Worm (Caenorhabditis elegans) whole organism, mixed stage, embryonic: ENCODE data around the gene Y42G9A.1.

Source experiments
- M03D4.4 ChIP-seq: sonication (generic microtip); optimal IDR thresholded peaks from 2 replicates; lab custom pipeline; 2017; ENCODE audit warnings: mild to moderate bottlenecking, missing genetic modification characterization, missing compliant biosample characterization
- blmp-1 ChIP-seq: fragments of 150-350 bp; optimal IDR thresholded peaks from 2 replicates; lab custom pipeline; 2014; ENCODE audit warnings: missing biosample characterization, missing genetic modification characterization
- ceh-39 ChIP-seq: fragments of 150-350 bp; optimal IDR thresholded peaks from 2 replicates; lab custom pipeline; 2014; ENCODE audit warnings: missing biosample characterization, missing genetic modification characterization
- ceh-43 ChIP-seq: fragments of 200-800 bp; sonication (Bioruptor generic); optimal IDR thresholded peaks from 2 replicates; lab custom pipeline; 2018; ENCODE audit warnings: mild to moderate bottlenecking, missing genetic modification characterization, moderate library complexity, missing compliant biosample characterization
- ceh-83 ChIP-seq: fragments of 200-800 bp; sonication (Bioruptor generic); optimal IDR thresholded peaks from 2 replicates; lab custom pipeline; 2018; ENCODE audit warnings: mild to moderate bottlenecking, missing genetic modification characterization, missing compliant biosample characterization
- cnd-1 ChIP-seq: fragments of 200-800 bp; sonication (Bioruptor generic); optimal IDR thresholded peaks from 2 replicates; lab custom pipeline; 2018; ENCODE audit warnings: mild to moderate bottlenecking, missing genetic modification characterization, missing compliant biosample characterization
- drap-1 ChIP-seq: fragments of 200-800 bp; sonication (Bioruptor generic); optimal IDR thresholded peaks from 3 replicates; lab custom pipeline; 2018; ENCODE audit warnings: mild to moderate bottlenecking, missing genetic modification characterization, missing compliant biosample characterization
- elt-1 ChIP-seq: sonication (generic microtip); optimal IDR thresholded peaks from 2 replicates; lab custom pipeline; 2017; ENCODE audit warnings: missing genetic modification characterization, mild to moderate bottlenecking, missing compliant biosample characterization, antibody characterized with exemption, moderate library complexity, borderline replicate concordance; ENCODE audit not compliant: insufficient read depth
- elt-3 ChIP-seq: fragments of 150-350 bp; optimal IDR thresholded peaks from 2 replicates; lab custom pipeline; 2014; ENCODE audit warnings: missing biosample characterization, missing genetic modification characterization
- flh-1 ChIP-seq: fragments of 200-800 bp; sonication (Bioruptor generic); optimal IDR thresholded peaks from 2 replicates; lab custom pipeline; 2018; ENCODE audit warnings: mild to moderate bottlenecking, missing genetic modification characterization, moderate library complexity, missing compliant biosample characterization
- ham-2 ChIP-seq: fragments of 200-800 bp; sonication (Bioruptor generic); optimal IDR thresholded peaks from 2 replicates; lab custom pipeline; 2018; ENCODE audit warnings: mild to moderate bottlenecking, missing genetic modification characterization, missing compliant biosample characterization
- hlh-1 ChIP-seq: fragments of 150-350 bp; optimal IDR thresholded peaks from 2 replicates; lab custom pipeline; 2014; ENCODE audit warnings: missing biosample characterization, missing genetic modification reagents, missing genetic modification characterization
- lin-13 ChIP-seq: fragments of 150-350 bp; optimal IDR thresholded peaks from 2 replicates; lab custom pipeline; 2014; ENCODE audit warnings: missing biosample characterization, missing genetic modification characterization
- lin-32 ChIP-seq: fragments of 200-800 bp; sonication (Bioruptor generic); optimal IDR thresholded peaks from 2 replicates; lab custom pipeline; 2018; ENCODE audit warnings: mild to moderate bottlenecking, missing genetic modification characterization, missing compliant biosample characterization
- lsy-2 ChIP-seq: fragments of 150-350 bp; optimal IDR thresholded peaks from 2 replicates; lab custom pipeline; 2014; ENCODE audit warnings: missing biosample characterization, missing genetic modification characterization
- mab-5 ChIP-seq: fragments of 150-350 bp; optimal IDR thresholded peaks from 2 replicates; lab custom pipeline; 2014; ENCODE audit warnings: missing biosample characterization, missing genetic modification characterization
- mep-1 ChIP-seq: fragments of 150-350 bp; optimal IDR thresholded peaks from 2 replicates; lab custom pipeline; 2017; ENCODE audit warnings: missing biosample characterization, missing genetic modification reagents, missing genetic modification characterization, inconsistent platforms
- mls-2 ChIP-seq: sonication (generic microtip); optimal IDR thresholded peaks from 2 replicates; lab custom pipeline; 2016; ENCODE audit warnings: mild to moderate bottlenecking, missing genetic modification characterization, moderate library complexity, missing compliant biosample characterization
- nhr-12 ChIP-seq: fragments of 150-350 bp; optimal IDR thresholded peaks from 2 replicates; lab custom pipeline; 2014; ENCODE audit warnings: missing biosample characterization, missing genetic modification characterization
- nhr-2 ChIP-seq: fragments of 150-350 bp; optimal IDR thresholded peaks from 2 replicates; lab custom pipeline; 2014; ENCODE audit warnings: missing biosample characterization, missing genetic modification characterization
- nhr-237 ChIP-seq: fragments of 150-350 bp; optimal IDR thresholded peaks from 2 replicates; lab custom pipeline; 2014; ENCODE audit warnings: missing biosample characterization, missing genetic modification characterization
- nhr-28 ChIP-seq: fragments of 150-350 bp; optimal IDR thresholded peaks from 2 replicates; lab custom pipeline; 2014; ENCODE audit warnings: missing biosample characterization, missing genetic modification characterization
- nhr-76 ChIP-seq: sonication (generic microtip); optimal IDR thresholded peaks from 2 replicates; lab custom pipeline; 2017; ENCODE audit warnings: missing biosample characterization, missing genetic modification characterization
- pha-4 ChIP-seq: fragments of 150-350 bp; optimal IDR thresholded peaks from 2 replicates; lab custom pipeline; 2018; ENCODE audit warnings: missing biosample characterization, missing genetic modification reagents, missing genetic modification characterization
- sem-2 ChIP-seq: fragments of 200-800 bp; sonication (Bioruptor generic); optimal IDR thresholded peaks from 2 replicates; lab custom pipeline; 2018; ENCODE audit warnings: mild to moderate bottlenecking, missing genetic modification characterization, missing compliant biosample characterization
- snpc-4 ChIP-seq: fragments of 150-350 bp; optimal IDR thresholded peaks from 2 replicates; lab custom pipeline; 2014; ENCODE audit warnings: missing biosample characterization, missing genetic modification characterization
- sptf-1 ChIP-seq: sonication (generic microtip); optimal IDR thresholded peaks from 2 replicates; lab custom pipeline; 2017; ENCODE audit warnings: mild to moderate bottlenecking, missing genetic modification characterization, moderate library complexity, missing compliant biosample characterization
- tbx-8 ChIP-seq: fragments of 200-800 bp; sonication (Bioruptor generic); optimal IDR thresholded peaks from 2 replicates; lab custom pipeline; 2018; ENCODE audit warnings: mild to moderate bottlenecking, missing genetic modification characterization, moderate library complexity, missing compliant biosample characterization
- unc-120 ChIP-seq: sonication (generic microtip); optimal IDR thresholded peaks from 2 replicates; lab custom pipeline; 2017; ENCODE audit warnings: missing genetic modification characterization, missing compliant biosample characterization; ENCODE audit not compliant: poor library complexity, severe bottlenecking
- unc-39 ChIP-seq: fragments of 150-350 bp; optimal IDR thresholded peaks from 2 replicates; lab custom pipeline; 2014; ENCODE audit warnings: missing biosample characterization, missing genetic modification characterization
- zip-8 ChIP-seq: fragments of 150-350 bp; optimal IDR thresholded peaks from 2 replicates; lab custom pipeline; 2014; ENCODE audit warnings: missing biosample characterization, missing genetic modification characterization
- ztf-11 ChIP-seq: fragments of 150-350 bp; optimal IDR thresholded peaks from 2 replicates; lab custom pipeline; 2014; ENCODE audit warnings: missing biosample characterization, missing genetic modification characterization

The Y42G9A.1 gene

ce11 chrIII:6163381-6163780 lies 13.6 kb downstream of the Y42G9A.1 start:
- TF ChIP-seq nhr-28 (tag; lab: Kevin White, UChicago) (no peak), sptf-1 (tag; lab: Kevin White, UChicago) (no peak), M03D4.4 (tag; lab: Kevin White, UChicago) (no peak), pha-4 (no peak), snpc-4 (tag; lab: Kevin White, UChicago) (no peak)
- TF ChIP-seq, all 35 proteins: peak for 0

- TF ChIP-seq elt-3 (no peak), mls-2 (no peak), elt-1 (tag; lab: Kevin White, UChicago) (no peak), unc-120 (no peak), flh-1 (GFP tag; lab: Kevin White, UChicago) (no peak), nhr-12 (tag; lab: Kevin White, UChicago) (no peak), hlh-1 (no peak), tbx-8 (GFP tag; lab: Kevin White, UChicago) (no peak), ztf-11 (tag; lab: Kevin White, UChicago) (no peak), mep-1 (tag; lab: Kevin White, UChicago) (no peak), cnd-1 (no peak), lin-32 (GFP tag; lab: Kevin White, UChicago) (no peak), ham-2 (no peak), pha-4 (no peak), M03D4.4 (tag; lab: Kevin White, UChicago) (no peak), nhr-28 (tag; lab: Kevin White, UChicago) (no peak), blmp-1 (no peak), nhr-2 (no peak), ceh-83 (GFP tag; lab: Kevin White, UChicago) (no peak), sptf-1 (tag; lab: Kevin White, UChicago) (no peak)
- TF ChIP-seq, all 35 proteins: peak for 0
These were observed 14.7 kb downstream of the Y42G9A.1 start, which contains the start of gene F42A10.9 for ce11 chrIII:6164253-6164971. TSS of gene F42A10.9 (plus strand) at chrIII:6164573.

ce11 chrIII:6165240-6165639 lies 15.5 kb downstream of the Y42G9A.1 start:
- TF ChIP-seq snpc-4 (tag; lab: Kevin White, UChicago): no peak
- TF ChIP-seq hlh-1: no peak
- no peak for TF ChIP-seq ham-2
- TF ChIP-seq ceh-83 (GFP tag; lab: Kevin White, UChicago): no peak
- TF ChIP-seq ztf-11 (tag; lab: Kevin White, UChicago): no peak
- TF ChIP-seq elt-3: no peak
- no peak for TF ChIP-seq lsy-2
- TF ChIP-seq blmp-1: no peak
- no peak for TF ChIP-seq unc-39 (tag; lab: Kevin White, UChicago)
- no peak for TF ChIP-seq ceh-39 (tag; lab: Kevin White, UChicago)
- TF ChIP-seq sptf-1 (tag; lab: Kevin White, UChicago): no peak
- TF ChIP-seq nhr-12 (tag; lab: Kevin White, UChicago): no peak
- TF ChIP-seq M03D4.4 (tag; lab: Kevin White, UChicago): no peak
- no peak for TF ChIP-seq zip-8 (tag; lab: Kevin White, UChicago)
- no peak for TF ChIP-seq lin-13 (tag; lab: Kevin White, UChicago)
- TF ChIP-seq unc-120: no peak
- TF ChIP-seq tbx-8 (GFP tag; lab: Kevin White, UChicago): no peak

ce11 chrIII:6166634-6167033 lies 16.9 kb downstream of the Y42G9A.1 start:
- TF ChIP-seq flh-1 (GFP tag; lab: Kevin White, UChicago) (no peak), nhr-76 (tag; lab: Kevin White, UChicago) (no peak), M03D4.4 (tag; lab: Kevin White, UChicago) (no peak), drap-1 (GFP tag; lab: Kevin White, UChicago) (no peak)

ce11 chrIII:6168497-6169227 lies 18.9 kb downstream of the Y42G9A.1 start, which contains the start of gene efk-1:
TSS of gene efk-1 (minus strand) at chrIII:6168547.
- TF ChIP-seq nhr-12 (tag; lab: Kevin White, UChicago) (no peak), mab-5 (no peak), pha-4 (no peak), ceh-83 (GFP tag; lab: Kevin White, UChicago) (no peak), cnd-1 (no peak), elt-1 (tag; lab: Kevin White, UChicago) (no peak), nhr-28 (tag; lab: Kevin White, UChicago) (no peak), blmp-1 (no peak), sem-2 (no peak), hlh-1 (no peak), nhr-237 (no peak), ztf-11 (tag; lab: Kevin White, UChicago) (no peak), sptf-1 (tag; lab: Kevin White, UChicago) (no peak), snpc-4 (tag; lab: Kevin White, UChicago) (no peak), ceh-43 (GFP tag; lab: Kevin White, UChicago) (no peak), drap-1 (GFP tag; lab: Kevin White, UChicago) (no peak)
- TF ChIP-seq, all 35 proteins: peak for 0
